Fruit fly (Drosophila melanogaster): ENCODE measurements around the gene Srrm1.

Gene Srrm1

DNA sequence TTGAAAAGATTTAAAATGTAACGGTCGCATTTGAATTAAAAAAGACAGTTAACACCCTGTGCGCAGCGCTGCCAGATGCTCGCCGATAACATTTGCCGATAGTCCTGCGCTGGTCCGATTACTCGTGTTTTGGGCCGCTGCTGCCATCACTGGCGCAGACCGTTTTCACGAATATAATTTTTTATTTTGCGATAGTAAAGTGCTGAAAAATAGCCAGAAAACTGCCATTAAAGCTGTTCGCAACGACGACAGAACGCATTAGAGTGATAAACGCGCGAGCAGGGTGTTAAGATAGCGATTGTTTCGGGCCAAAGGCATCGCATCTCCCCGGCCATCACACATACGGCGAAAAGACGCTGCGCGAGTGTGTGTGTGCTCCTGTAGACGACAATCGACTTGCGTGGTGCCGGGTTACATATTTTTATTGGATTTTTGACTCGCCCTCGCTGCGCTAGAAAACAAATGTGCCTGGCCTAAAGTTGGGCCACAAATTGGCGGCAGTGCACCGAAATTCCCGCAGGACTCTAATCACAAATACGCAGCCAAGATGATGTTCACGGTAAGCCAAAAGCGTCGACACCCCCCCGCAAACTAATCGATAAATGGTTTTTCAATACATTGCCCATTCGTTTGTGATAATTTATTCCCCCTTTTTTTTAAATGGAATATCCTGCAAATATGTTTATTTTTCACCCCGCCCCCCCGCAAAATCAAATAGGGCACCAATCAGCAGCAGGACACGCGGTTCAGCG lies at the start of gene Srrm1 (continued):
- peak in 1 of 2 experiments; percentile 48 for TF ChIP-seq Hr51 (GFP tag; optimal IDR thresholded peaks at IDR 0.05)
- no peak for TF ChIP-seq CG18619 (GFP tag; optimal IDR thresholded peaks at IDR 0.05)
- no peak for TF ChIP-seq corto (GFP tag; optimal IDR thresholded peaks at IDR 0.05)
- TF ChIP-seq CG13624 (GFP tag; optimal IDR thresholded peaks at IDR 0.05): peak; percentile 75
- TF ChIP-seq HHEX (GFP tag; optimal IDR thresholded peaks at IDR 0.05): no peak
- TF ChIP-seq salm (tag; optimal IDR thresholded peaks at IDR 0.05): no peak
- TF ChIP-seq cg (GFP tag; optimal IDR thresholded peaks at IDR 0.05): peak; percentile 90
- TF ChIP-seq CG11723 (GFP tag; optimal IDR thresholded peaks at IDR 0.05): no peak
- no peak for TF ChIP-seq CG8478 (optimal IDR thresholded peaks at IDR 0.05)
- peak; percentile 10 for TF ChIP-seq CG4854 (GFP tag; optimal IDR thresholded peaks at IDR 0.05)
- peak; percentile 85 for TF ChIP-seq tna (GFP tag; IDR thresholded peaks at IDR 0.05; ENCODE audit: partially characterized antibody)
- no peak for TF ChIP-seq sim (GFP tag; IDR thresholded peaks at IDR 0.05)
- peak; percentile 63 for TF ChIP-seq HmgZ (tag; optimal IDR thresholded peaks at IDR 0.05)
- no peak for TF ChIP-seq CG43689 (GFP tag; IDR thresholded peaks at IDR 0.05)
- peak; percentile 41 for TF ChIP-seq ind (GFP tag; optimal IDR thresholded peaks at IDR 0.05)
- no peak for TF ChIP-seq CG11695 (GFP tag; IDR thresholded peaks at IDR 0.05)
- TF ChIP-seq fd96Cb (tag; optimal IDR thresholded peaks at IDR 0.05): no peak
- TF ChIP-seq CG12236 (GFP tag; optimal IDR thresholded peaks at IDR 0.05): no peak
- TF ChIP-seq CG10209 (GFP tag; optimal IDR thresholded peaks at IDR 0.05): no peak
- no peak for TF ChIP-seq C15 (GFP tag; IDR thresholded peaks at IDR 0.05)
- no peak for TF ChIP-seq CG14965 (GFP tag; optimal IDR thresholded peaks at IDR 0.05; ENCODE audit: borderline replicate concordance)
- no peak for TF ChIP-seq CG12942 (GFP tag; optimal IDR thresholded peaks at IDR 0.05)
- TF ChIP-seq Dp (GFP tag; optimal IDR thresholded peaks at IDR 0.05): peak; percentile 78
- peak; percentile 31 for TF ChIP-seq CG7987 (GFP tag; optimal IDR thresholded peaks at IDR 0.05)
- TF ChIP-seq pho (GFP tag; optimal IDR thresholded peaks at IDR 0.05): peak; percentile 67
- TF ChIP-seq CG7786 (GFP tag; optimal IDR thresholded peaks at IDR 0.05): peak; percentile 42
- TF ChIP-seq h (optimal IDR thresholded peaks at IDR 0.05): no peak
- peak; percentile 86; the same call in 2 of the 3 replicates for TF ChIP-seq mld (GFP tag; IDR thresholded peaks at IDR 0.05; ENCODE audit: partially characterized antibody)
- TF ChIP-seq aop (GFP tag; IDR thresholded peaks at IDR 0.05): no peak
- no peak for TF ChIP-seq Jarid2 (GFP tag; optimal IDR thresholded peaks at IDR 0.05)
- TF ChIP-seq CG15514 (GFP tag; optimal IDR thresholded peaks at IDR 0.05): peak; percentile 60
- peak; percentile 81 for TF ChIP-seq CG3847 (GFP tag; IDR thresholded peaks at IDR 0.05)
- peak; percentile 79; the same call in 1 of the 2 replicates for TF ChIP-seq sna (GFP tag; IDR thresholded peaks at IDR 0.05; ENCODE audit: partially characterized antibody)
- TF ChIP-seq bigmax (GFP tag; optimal IDR thresholded peaks at IDR 0.05): no peak
- no peak for TF ChIP-seq Hr3 (GFP tag; optimal IDR thresholded peaks at IDR 0.05)
- peak; percentile 24 for TF ChIP-seq CG9817 (tag; optimal IDR thresholded peaks at IDR 0.05)
- TF ChIP-seq CG8388 (GFP tag; optimal IDR thresholded peaks at IDR 0.05): no peak
- TF ChIP-seq nerfin-2 (GFP tag; IDR thresholded peaks at IDR 0.05; ENCODE audit: partially characterized antibody): peak; percentile 79
- TF ChIP-seq Gug (GFP tag; IDR thresholded peaks at IDR 0.05): peak; percentile 55; the same call in 2 of the 4 replicates
- no peak for TF ChIP-seq pita (GFP tag; optimal IDR thresholded peaks at IDR 0.05)
- TF ChIP-seq CG15073 (GFP tag; optimal IDR thresholded peaks at IDR 0.05): no peak
- TF ChIP-seq CG9437 (GFP tag; optimal IDR thresholded peaks at IDR 0.05): no peak
- TF ChIP-seq CG15696 (tag; optimal IDR thresholded peaks at IDR 0.05): no peak
- TF ChIP-seq tx (GFP tag; optimal IDR thresholded peaks at IDR 0.05): peak; percentile 17
- no peak for TF ChIP-seq CG4360 (GFP tag; IDR thresholded peaks at IDR 0.05)
- peak; percentile 23; the same call in 1 of the 2 replicates for TF ChIP-seq sisA (GFP tag; IDR thresholded peaks at IDR 0.05)
- peak; percentile 38 for TF ChIP-seq CG33557 (GFP tag; optimal IDR thresholded peaks at IDR 0.05)
- peak; percentile 93 for TF ChIP-seq Bgb (GFP tag; IDR thresholded peaks at IDR 0.05; ENCODE audit: partially characterized antibody)
- no peak for TF ChIP-seq Lim3 (GFP tag; IDR thresholded peaks at IDR 0.05)
